Fruit fly (Drosophila melanogaster): ENCODE data around the gene Jhbp11.

Gene Jhbp11

DNA sequence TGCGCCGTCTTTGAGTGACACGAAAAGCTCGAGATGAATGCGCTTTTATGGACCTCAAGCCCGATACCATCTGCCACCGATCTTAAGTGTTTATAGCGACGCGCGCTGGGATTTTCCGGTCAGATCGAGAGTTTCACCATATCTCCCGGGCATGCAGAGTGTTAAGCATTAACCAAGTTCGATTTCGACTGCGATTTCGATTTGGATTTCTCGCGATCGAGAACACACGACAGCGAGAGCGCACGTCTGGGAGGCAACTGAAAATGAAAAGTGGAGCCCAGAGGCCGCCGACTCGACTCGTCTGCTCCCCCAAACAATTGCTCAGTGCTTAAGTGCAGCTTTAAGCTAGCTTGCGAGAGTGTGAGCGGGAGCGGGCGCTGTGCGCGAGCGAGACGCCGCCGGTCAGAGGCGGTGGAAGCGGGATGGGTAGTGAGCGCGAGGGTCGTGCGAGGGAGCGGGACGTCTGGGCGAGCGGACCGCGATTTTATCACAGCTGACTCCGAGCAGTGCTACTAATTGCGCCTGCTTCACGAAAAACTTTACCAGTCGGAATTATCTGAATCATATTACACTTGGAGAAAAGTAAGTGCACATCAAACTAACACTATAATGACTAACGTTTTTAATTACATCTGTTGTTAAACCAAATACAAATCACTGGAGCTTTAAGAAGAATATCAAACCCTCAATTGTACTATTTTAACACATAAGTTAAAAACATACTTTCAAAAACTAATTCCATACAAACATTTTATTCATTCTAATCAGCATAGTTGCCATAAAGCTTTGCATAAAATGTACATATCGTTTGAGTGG, 31.0 kb upstream of the Jhbp11 start, which contains the start of gene spz:
TSS of gene spz (minus strand) at position 261 of the 816 bp plus-strand sequence.
- TF ChIP-seq EcR (GFP tag; optimal IDR thresholded peaks at IDR 0.05), result peak; percentile 48
- peak; percentile 38; the same call in 1 of the 2 replicates for TF ChIP-seq CG12605 (GFP tag; IDR thresholded peaks at IDR 0.05)
- TF ChIP-seq CG8159 (tag; optimal IDR thresholded peaks at IDR 0.05), result no peak
- no peak for TF ChIP-seq CG15710 (tag; optimal IDR thresholded peaks at IDR 0.05)
- peak; percentile 69 for TF ChIP-seq CG4496 (GFP tag; IDR thresholded peaks at IDR 0.05)
- peak; percentile 47; the same call in 1 of the 2 replicates for TF ChIP-seq Ets98B (GFP tag; IDR thresholded peaks at IDR 0.05)
- peak; percentile 54; the same call in 1 of the 3 replicates for TF ChIP-seq fd96Ca (GFP tag; IDR thresholded peaks at IDR 0.05)
- peak; percentile 100 for TF ChIP-seq CG13204 (GFP tag; optimal IDR thresholded peaks at IDR 0.05)
- TF ChIP-seq Pif1B (GFP tag; optimal IDR thresholded peaks at IDR 0.05), result peak; percentile 5

DNA sequence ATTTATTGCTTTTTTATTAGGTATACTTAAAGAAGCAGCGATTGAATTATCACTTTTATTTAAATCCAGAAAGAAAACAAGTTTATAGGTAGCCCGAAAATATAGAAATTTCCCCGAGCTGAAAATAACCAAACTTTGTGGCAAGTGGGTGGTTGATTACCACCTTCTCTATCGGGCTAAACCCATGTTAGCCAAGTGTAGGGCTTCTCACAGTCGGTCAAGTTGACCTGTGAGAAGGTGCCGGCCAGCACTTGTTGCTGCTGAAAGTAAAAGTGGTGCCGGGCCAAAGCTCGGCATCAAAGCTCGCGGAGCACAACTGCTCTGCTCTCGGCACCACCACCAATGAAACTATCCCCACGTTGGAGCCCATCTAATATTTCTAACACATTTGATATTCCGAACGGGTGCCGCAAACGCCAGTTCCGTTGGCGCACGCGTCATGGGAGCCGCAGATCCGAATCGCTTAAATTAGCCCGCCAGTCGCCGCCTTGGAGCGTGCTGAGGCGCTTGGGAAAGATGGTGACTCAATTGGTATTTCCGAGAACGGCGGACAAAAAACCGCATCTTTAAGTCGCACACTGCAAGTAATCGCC, 30.0 kb upstream of the Jhbp11 start:
- TF ChIP-seq Pif1B (GFP tag; optimal IDR thresholded peaks at IDR 0.05) (no peak), Ets98B (GFP tag; IDR thresholded peaks at IDR 0.05) (peak; percentile 17; the same call in 1 of the 2 replicates), CG34367 (tag; optimal IDR thresholded peaks at IDR 0.05) (no peak), CG10348 (GFP tag; IDR thresholded peaks at IDR 0.05) (no peak), CG32121 (GFP tag; IDR thresholded peaks at IDR 0.05) (peak; percentile 55; the same call in 1 of the 2 replicates), CG8301 (tag; optimal IDR thresholded peaks at IDR 0.05) (no peak), CG4496 (GFP tag; IDR thresholded peaks at IDR 0.05) (peak; percentile 47; the same call in 1 of the 3 replicates), Snoo (tag; optimal IDR thresholded peaks at IDR 0.05) (no peak), Pif1A (GFP tag; optimal IDR thresholded peaks at IDR 0.05) (no peak), CG14655 (GFP tag; optimal IDR thresholded peaks at IDR 0.05) (no peak), CG17806 (tag; optimal IDR thresholded peaks at IDR 0.05) (no peak), fd96Ca (GFP tag; IDR thresholded peaks at IDR 0.05) (no peak), CG9948 (tag; optimal IDR thresholded peaks at IDR 0.05) (no peak), CG12605 (GFP tag; IDR thresholded peaks at IDR 0.05) (no peak), CG8159 (tag; optimal IDR thresholded peaks at IDR 0.05) (no peak)

dm6 chr3R:27075694-27076093, 25.3 kb upstream of the Jhbp11 start, which contains the start of gene CG14257:
Gene CG14257 (plus strand): TSS chr3R:27075870.
- TF ChIP-seq CG12605 (GFP tag; IDR thresholded peaks at IDR 0.05), result 0 out of 2 replicates have a peak, but pooled peaks have one; percentile 34
- TF ChIP-seq rn (GFP tag; IDR thresholded peaks at IDR 0.05), result no peak
- TF ChIP-seq CG10348 (GFP tag; IDR thresholded peaks at IDR 0.05), result no peak
- TF ChIP-seq CG4496 (GFP tag; IDR thresholded peaks at IDR 0.05), result 0 out of 3 replicates have a peak, but pooled peaks have one; percentile 34
- no peak for TF ChIP-seq Pif1A (GFP tag; optimal IDR thresholded peaks at IDR 0.05)
- TF ChIP-seq CG14655 (GFP tag; optimal IDR thresholded peaks at IDR 0.05), result no peak

dm6 chr3R:27076618-27077017, 24.4 kb upstream of the Jhbp11 start:
- TF ChIP-seq CG10348 (GFP tag; IDR thresholded peaks at IDR 0.05) (no peak), CG17806 (tag; optimal IDR thresholded peaks at IDR 0.05) (no peak), Snoo (tag; optimal IDR thresholded peaks at IDR 0.05) (no peak), EcR (GFP tag; optimal IDR thresholded peaks at IDR 0.05) (no peak), gl (tag; optimal IDR thresholded peaks at IDR 0.05) (no peak), CG34367 (tag; optimal IDR thresholded peaks at IDR 0.05) (no peak), CG4496 (GFP tag; IDR thresholded peaks at IDR 0.05) (no peak), Ets98B (GFP tag; IDR thresholded peaks at IDR 0.05) (no peak), CG8301 (tag; optimal IDR thresholded peaks at IDR 0.05) (no peak), Pif1B (GFP tag; optimal IDR thresholded peaks at IDR 0.05) (no peak), CG15710 (tag; optimal IDR thresholded peaks at IDR 0.05) (no peak), fd96Ca (GFP tag; IDR thresholded peaks at IDR 0.05) (no peak), CG9948 (tag; optimal IDR thresholded peaks at IDR 0.05) (no peak)

DNA sequence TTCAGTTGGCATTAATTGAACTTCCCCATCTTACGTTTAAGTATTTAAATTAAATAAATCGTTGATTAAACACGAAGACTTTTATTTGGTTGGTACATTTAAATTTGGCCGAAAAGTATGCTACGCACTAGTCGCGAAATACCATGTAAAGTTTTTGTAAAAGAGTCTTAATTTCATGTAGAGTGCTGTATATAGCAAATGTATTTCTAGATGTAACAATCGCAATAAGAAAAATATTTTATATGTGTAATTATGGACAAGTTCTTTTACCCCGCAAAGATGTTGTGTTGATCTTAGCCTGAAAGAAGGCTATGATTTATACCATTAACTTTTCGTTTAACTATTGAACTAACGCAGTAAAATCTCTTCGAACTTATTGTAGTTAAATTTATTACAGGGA, 18.3 kb upstream of the Jhbp11 start:
- no peak for TF ChIP-seq rn (GFP tag; IDR thresholded peaks at IDR 0.05)
- TF ChIP-seq Snoo (tag; optimal IDR thresholded peaks at IDR 0.05), result no peak
- TF ChIP-seq CG12605 (GFP tag; IDR thresholded peaks at IDR 0.05), result no peak
- no peak for TF ChIP-seq CG4496 (GFP tag; IDR thresholded peaks at IDR 0.05)

- TF ChIP-seq CG17806 (tag; optimal IDR thresholded peaks at IDR 0.05) (peak; percentile 54), CG12605 (GFP tag; IDR thresholded peaks at IDR 0.05) (peak; percentile 62), fd96Ca (GFP tag; IDR thresholded peaks at IDR 0.05) (no peak), CG32121 (GFP tag; IDR thresholded peaks at IDR 0.05) (peak; percentile 25; the same call in 1 of the 2 replicates), CG4496 (GFP tag; IDR thresholded peaks at IDR 0.05) (peak; percentile 70; the same call in 2 of the 3 replicates), Pif1A (GFP tag; optimal IDR thresholded peaks at IDR 0.05) (peak; percentile 62), CG8301 (tag; optimal IDR thresholded peaks at IDR 0.05) (peak; percentile 6), CG15710 (tag; optimal IDR thresholded peaks at IDR 0.05) (no peak), rn (GFP tag; IDR thresholded peaks at IDR 0.05) (no peak), CG9948 (tag; optimal IDR thresholded peaks at IDR 0.05) (peak; percentile 18), Ets98B (GFP tag; IDR thresholded peaks at IDR 0.05) (0 out of 2 replicates have a peak, but pooled peaks have one; percentile 10), EcR (GFP tag; optimal IDR thresholded peaks at IDR 0.05) (peak; percentile 91), CG14655 (GFP tag; optimal IDR thresholded peaks at IDR 0.05) (peak; percentile 42), gl (tag; optimal IDR thresholded peaks at IDR 0.05) (peak; percentile 11), CG8159 (tag; optimal IDR thresholded peaks at IDR 0.05) (peak; percentile 74)
Observed at dm6 chr3R:27084528-27085052, 16.4 kb upstream of the Jhbp11 start.

All from whole organism, pupa.